Worm (Caenorhabditis elegans) whole organism, mixed stage, embryonic: Measurements from ENCODE around the gene unc-17.

Experiments
- M03D4.4 ChIP-seq: sonication (generic microtip); optimal IDR thresholded peaks from 2 replicates; lab custom pipeline; 2017; ENCODE audit warnings: mild to moderate bottlenecking, missing genetic modification characterization, missing compliant biosample characterization
- bed-3 ChIP-seq: fragments of 200-800 bp; sonication (Bioruptor generic); optimal IDR thresholded peaks from 3 replicates; lab custom pipeline; 2018; ENCODE audit warnings: mild to moderate bottlenecking, missing genetic modification characterization, moderate library complexity, missing compliant biosample characterization
- blmp-1 ChIP-seq: fragments of 150-350 bp; optimal IDR thresholded peaks from 2 replicates; lab custom pipeline; 2014; ENCODE audit warnings: missing biosample characterization, missing genetic modification characterization
- ceh-39 ChIP-seq: fragments of 150-350 bp; optimal IDR thresholded peaks from 2 replicates; lab custom pipeline; 2014; ENCODE audit warnings: missing biosample characterization, missing genetic modification characterization
- ceh-43 ChIP-seq: fragments of 200-800 bp; sonication (Bioruptor generic); optimal IDR thresholded peaks from 2 replicates; lab custom pipeline; 2018; ENCODE audit warnings: mild to moderate bottlenecking, missing genetic modification characterization, moderate library complexity, missing compliant biosample characterization
- ceh-83 ChIP-seq: fragments of 200-800 bp; sonication (Bioruptor generic); optimal IDR thresholded peaks from 2 replicates; lab custom pipeline; 2018; ENCODE audit warnings: mild to moderate bottlenecking, missing genetic modification characterization, missing compliant biosample characterization
- ces-1 ChIP-seq: fragments of 150-350 bp; optimal IDR thresholded peaks from 2 replicates; lab custom pipeline; 2014; ENCODE audit warnings: missing biosample characterization, missing genetic modification reagents, missing genetic modification characterization
- cnd-1 ChIP-seq: fragments of 200-800 bp; sonication (Bioruptor generic); optimal IDR thresholded peaks from 2 replicates; lab custom pipeline; 2018; ENCODE audit warnings: mild to moderate bottlenecking, missing genetic modification characterization, missing compliant biosample characterization
- drap-1 ChIP-seq: fragments of 200-800 bp; sonication (Bioruptor generic); optimal IDR thresholded peaks from 3 replicates; lab custom pipeline; 2018; ENCODE audit warnings: mild to moderate bottlenecking, missing genetic modification characterization, missing compliant biosample characterization
- elt-3 ChIP-seq: fragments of 150-350 bp; optimal IDR thresholded peaks from 2 replicates; lab custom pipeline; 2014; ENCODE audit warnings: missing biosample characterization, missing genetic modification characterization
- flh-1 ChIP-seq: fragments of 200-800 bp; sonication (Bioruptor generic); optimal IDR thresholded peaks from 2 replicates; lab custom pipeline; 2018; ENCODE audit warnings: mild to moderate bottlenecking, missing genetic modification characterization, moderate library complexity, missing compliant biosample characterization
- hlh-1 ChIP-seq: fragments of 150-350 bp; optimal IDR thresholded peaks from 2 replicates; lab custom pipeline; 2014; ENCODE audit warnings: missing biosample characterization, missing genetic modification reagents, missing genetic modification characterization
- lin-13 ChIP-seq: fragments of 150-350 bp; optimal IDR thresholded peaks from 2 replicates; lab custom pipeline; 2014; ENCODE audit warnings: missing biosample characterization, missing genetic modification characterization
- lin-32 ChIP-seq: fragments of 200-800 bp; sonication (Bioruptor generic); optimal IDR thresholded peaks from 2 replicates; lab custom pipeline; 2018; ENCODE audit warnings: mild to moderate bottlenecking, missing genetic modification characterization, missing compliant biosample characterization
- lsy-2 ChIP-seq: fragments of 150-350 bp; optimal IDR thresholded peaks from 2 replicates; lab custom pipeline; 2014; ENCODE audit warnings: missing biosample characterization, missing genetic modification characterization
- mab-5 ChIP-seq: fragments of 150-350 bp; optimal IDR thresholded peaks from 2 replicates; lab custom pipeline; 2014; ENCODE audit warnings: missing biosample characterization, missing genetic modification characterization
- mep-1 ChIP-seq: fragments of 150-350 bp; optimal IDR thresholded peaks from 2 replicates; lab custom pipeline; 2017; ENCODE audit warnings: missing biosample characterization, missing genetic modification reagents, missing genetic modification characterization, inconsistent platforms
- mls-2 ChIP-seq: sonication (generic microtip); optimal IDR thresholded peaks from 2 replicates; lab custom pipeline; 2016; ENCODE audit warnings: mild to moderate bottlenecking, missing genetic modification characterization, moderate library complexity, missing compliant biosample characterization
- nhr-12 ChIP-seq: fragments of 150-350 bp; optimal IDR thresholded peaks from 2 replicates; lab custom pipeline; 2014; ENCODE audit warnings: missing biosample characterization, missing genetic modification characterization
- nhr-237 ChIP-seq: fragments of 150-350 bp; optimal IDR thresholded peaks from 2 replicates; lab custom pipeline; 2014; ENCODE audit warnings: missing biosample characterization, missing genetic modification characterization
- nhr-28 ChIP-seq: fragments of 150-350 bp; optimal IDR thresholded peaks from 2 replicates; lab custom pipeline; 2014; ENCODE audit warnings: missing biosample characterization, missing genetic modification characterization
- nhr-76 ChIP-seq: sonication (generic microtip); optimal IDR thresholded peaks from 2 replicates; lab custom pipeline; 2017; ENCODE audit warnings: missing biosample characterization, missing genetic modification characterization
- pha-4 ChIP-seq: fragments of 150-350 bp; optimal IDR thresholded peaks from 2 replicates; lab custom pipeline; 2018; ENCODE audit warnings: missing biosample characterization, missing genetic modification reagents, missing genetic modification characterization
- sem-2 ChIP-seq: fragments of 200-800 bp; sonication (Bioruptor generic); optimal IDR thresholded peaks from 2 replicates; lab custom pipeline; 2018; ENCODE audit warnings: mild to moderate bottlenecking, missing genetic modification characterization, missing compliant biosample characterization
- snpc-4 ChIP-seq: fragments of 150-350 bp; optimal IDR thresholded peaks from 2 replicates; lab custom pipeline; 2014; ENCODE audit warnings: missing biosample characterization, missing genetic modification characterization
- sptf-1 ChIP-seq: sonication (generic microtip); optimal IDR thresholded peaks from 2 replicates; lab custom pipeline; 2017; ENCODE audit warnings: mild to moderate bottlenecking, missing genetic modification characterization, moderate library complexity, missing compliant biosample characterization
- tbx-8 ChIP-seq: fragments of 200-800 bp; sonication (Bioruptor generic); optimal IDR thresholded peaks from 2 replicates; lab custom pipeline; 2018; ENCODE audit warnings: mild to moderate bottlenecking, missing genetic modification characterization, moderate library complexity, missing compliant biosample characterization
- unc-39 ChIP-seq: fragments of 150-350 bp; optimal IDR thresholded peaks from 2 replicates; lab custom pipeline; 2014; ENCODE audit warnings: missing biosample characterization, missing genetic modification characterization
- unc-62 ChIP-seq: fragments of 150-350 bp; optimal IDR thresholded peaks from 2 replicates; lab custom pipeline; 2014; ENCODE audit warnings: missing biosample characterization, missing genetic modification reagents, missing genetic modification characterization
- zip-8 ChIP-seq: fragments of 150-350 bp; optimal IDR thresholded peaks from 2 replicates; lab custom pipeline; 2014; ENCODE audit warnings: missing biosample characterization, missing genetic modification characterization
- ztf-11 ChIP-seq: fragments of 150-350 bp; optimal IDR thresholded peaks from 2 replicates; lab custom pipeline; 2014; ENCODE audit warnings: missing biosample characterization, missing genetic modification characterization

Gene unc-17

ce11 chrIV:3628896-3629641 lies 4.6 kb upstream of the unc-17 start:
- TF ChIP-seq ces-1 (GFP tag; lab: Kevin White, UChicago) (no peak), elt-3 (tag; lab: Kevin White, UChicago) (no peak), bed-3 (GFP tag; lab: Kevin White, UChicago) (no peak), ceh-43 (GFP tag; lab: Kevin White, UChicago) (no peak), unc-62 (GFP tag; lab: Kevin White, UChicago) (no peak), lin-32 (no peak), lsy-2 (tag; lab: Kevin White, UChicago) (no peak), unc-39 (tag; lab: Kevin White, UChicago) (no peak), nhr-237 (tag; lab: Kevin White, UChicago) (no peak), blmp-1 (tag; lab: Kevin White, UChicago) (no peak), snpc-4 (no peak), ceh-39 (tag; lab: Kevin White, UChicago) (no peak), mep-1 (tag; lab: Kevin White, UChicago) (no peak)

ce11 chrIV:3626447-3626846 lies 1.9 kb upstream of the unc-17 start:
- TF ChIP-seq tbx-8 (GFP tag; lab: Kevin White, UChicago) (no peak), ces-1 (GFP tag; lab: Kevin White, UChicago) (peak; percentile 93)
- TF ChIP-seq, all 35 proteins: peak for 1

ce11 chrIV:3621805-3622355 lies 2.6 kb downstream of the unc-17 start:
- TF ChIP-seq pha-4 (tag; lab: Kevin White, UChicago) (no peak), ceh-43 (GFP tag; lab: Kevin White, UChicago) (no peak), nhr-12 (tag; lab: Kevin White, UChicago) (no peak), ces-1 (GFP tag; lab: Kevin White, UChicago) (peak; percentile 63), hlh-1 (tag; lab: Kevin White, UChicago) (no peak)

- TF ChIP-seq ceh-83 (GFP tag; lab: Kevin White, UChicago), result no peak
- TF ChIP-seq hlh-1 (tag; lab: Kevin White, UChicago), result no peak
- TF ChIP-seq tbx-8 (GFP tag; lab: Kevin White, UChicago), result no peak
- no peak for TF ChIP-seq lsy-2 (tag; lab: Kevin White, UChicago)
- no peak for TF ChIP-seq snpc-4
- no peak for TF ChIP-seq flh-1 (GFP tag; lab: Kevin White, UChicago)
Measured at ce11 chrIV:3618719-3619118, 5.8 kb downstream of the unc-17 start.

ce11 chrIV:3613022-3613605 lies 11.4 kb downstream of the unc-17 start, which contains the start of gene ltah-1.2:
Gene ltah-1.2 (minus strand): TSS chrIV:3613072.
- TF ChIP-seq nhr-76, result no peak
- no peak for TF ChIP-seq elt-3 (tag; lab: Kevin White, UChicago)
- TF ChIP-seq tbx-8 (GFP tag; lab: Kevin White, UChicago), result no peak
- TF ChIP-seq cnd-1 (tag; lab: Kevin White, UChicago), result no peak
- TF ChIP-seq mls-2, result no peak
- no peak for TF ChIP-seq sem-2 (GFP tag; lab: Kevin White, UChicago)
- TF ChIP-seq mab-5 (tag; lab: Kevin White, UChicago), result no peak
- no peak for TF ChIP-seq snpc-4
- TF ChIP-seq ceh-39 (tag; lab: Kevin White, UChicago), result no peak
- TF ChIP-seq ceh-43 (GFP tag; lab: Kevin White, UChicago), result no peak
- no peak for TF ChIP-seq ceh-83 (GFP tag; lab: Kevin White, UChicago)
- TF ChIP-seq sptf-1 (tag; lab: Kevin White, UChicago), result no peak
- TF ChIP-seq nhr-12 (tag; lab: Kevin White, UChicago), result no peak
- no peak for TF ChIP-seq ztf-11 (tag; lab: Kevin White, UChicago)
- no peak for TF ChIP-seq unc-39 (tag; lab: Kevin White, UChicago)
- no peak for TF ChIP-seq ces-1 (GFP tag; lab: Kevin White, UChicago)

ce11 chrIV:3611845-3612244 lies 12.7 kb downstream of the unc-17 start:
- TF ChIP-seq nhr-76, result no peak
- TF ChIP-seq lin-13 (tag; lab: Kevin White, UChicago), result no peak
- TF ChIP-seq elt-3 (tag; lab: Kevin White, UChicago), result no peak
- no peak for TF ChIP-seq sptf-1 (tag; lab: Kevin White, UChicago)
- TF ChIP-seq unc-62 (GFP tag; lab: Kevin White, UChicago), result no peak
- no peak for TF ChIP-seq ceh-39 (tag; lab: Kevin White, UChicago)
- no peak for TF ChIP-seq bed-3 (GFP tag; lab: Kevin White, UChicago)
- no peak for TF ChIP-seq nhr-28 (tag; lab: Kevin White, UChicago)
- TF ChIP-seq hlh-1 (tag; lab: Kevin White, UChicago), result no peak
- no peak for TF ChIP-seq ceh-83 (GFP tag; lab: Kevin White, UChicago)
- TF ChIP-seq zip-8 (tag; lab: Kevin White, UChicago), result no peak
- no peak for TF ChIP-seq snpc-4
- no peak for TF ChIP-seq flh-1 (GFP tag; lab: Kevin White, UChicago)
- no peak for TF ChIP-seq drap-1 (GFP tag; lab: Kevin White, UChicago)
- TF ChIP-seq pha-4 (tag; lab: Kevin White, UChicago), result no peak
- TF ChIP-seq tbx-8 (GFP tag; lab: Kevin White, UChicago), result no peak
- no peak for TF ChIP-seq ces-1 (GFP tag; lab: Kevin White, UChicago)
- TF ChIP-seq M03D4.4, result no peak
- no peak for TF ChIP-seq lsy-2 (tag; lab: Kevin White, UChicago)
